Worm (Caenorhabditis elegans): ENCODE results near the gene dop-1.

dop-1 gene

DNA sequence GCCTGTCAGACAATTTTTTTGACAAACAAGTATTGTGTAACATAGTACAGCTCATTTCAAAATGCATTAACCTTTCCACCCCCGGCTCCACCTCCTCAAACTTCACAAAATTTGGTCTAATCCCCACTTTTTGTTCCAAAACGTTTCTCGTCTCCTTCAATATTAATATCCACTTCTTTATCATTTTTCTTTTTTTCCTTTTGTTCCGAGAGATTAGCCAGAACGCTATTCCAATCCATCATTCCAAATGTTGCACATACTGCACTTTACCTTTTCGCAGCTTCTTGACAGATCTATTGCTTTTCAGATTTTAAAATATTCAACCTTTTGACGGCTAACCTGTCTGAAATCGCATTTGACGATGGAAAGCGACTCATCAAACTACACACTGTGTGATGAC, 15.8 kb downstream of the dop-1 start, which contains the start of gene D1079.1 (continued):
- TF ChIP-seq T07F8.4 (tag; optimal IDR thresholded peaks at IDR 0.05) = no peak

ce11 chrX:4400296-4400695, 18.4 kb downstream of the dop-1 start:
- no peak for TF ChIP-seq mcd-1 (GFP tag; IDR thresholded peaks at IDR 0.05)

DNA sequence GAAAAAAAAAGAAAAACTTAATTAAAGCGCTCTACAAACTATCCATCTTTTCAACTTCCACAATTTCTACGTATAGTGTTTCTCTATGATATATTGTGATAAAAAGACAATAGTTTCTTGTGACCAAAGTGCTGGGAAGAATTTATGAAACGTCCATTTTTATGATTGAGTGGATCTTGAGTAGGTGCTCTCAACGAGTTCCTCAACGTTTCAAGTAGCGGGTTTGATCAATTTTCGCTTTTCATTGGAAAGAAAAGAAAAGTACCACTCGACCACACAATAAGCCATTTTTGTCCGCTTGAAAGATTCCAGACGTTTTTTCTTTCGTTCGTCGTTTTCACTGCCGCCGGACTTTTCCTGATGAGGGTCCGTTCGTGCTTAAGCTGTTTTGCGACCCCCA, 21.2 kb downstream of the dop-1 start:
- TF ChIP-seq ceh-27 (GFP tag; optimal IDR thresholded peaks at IDR 0.05) (peak; percentile 87), hmg-1.2 (GFP tag; IDR thresholded peaks at IDR 0.05) (no peak)

DNA sequence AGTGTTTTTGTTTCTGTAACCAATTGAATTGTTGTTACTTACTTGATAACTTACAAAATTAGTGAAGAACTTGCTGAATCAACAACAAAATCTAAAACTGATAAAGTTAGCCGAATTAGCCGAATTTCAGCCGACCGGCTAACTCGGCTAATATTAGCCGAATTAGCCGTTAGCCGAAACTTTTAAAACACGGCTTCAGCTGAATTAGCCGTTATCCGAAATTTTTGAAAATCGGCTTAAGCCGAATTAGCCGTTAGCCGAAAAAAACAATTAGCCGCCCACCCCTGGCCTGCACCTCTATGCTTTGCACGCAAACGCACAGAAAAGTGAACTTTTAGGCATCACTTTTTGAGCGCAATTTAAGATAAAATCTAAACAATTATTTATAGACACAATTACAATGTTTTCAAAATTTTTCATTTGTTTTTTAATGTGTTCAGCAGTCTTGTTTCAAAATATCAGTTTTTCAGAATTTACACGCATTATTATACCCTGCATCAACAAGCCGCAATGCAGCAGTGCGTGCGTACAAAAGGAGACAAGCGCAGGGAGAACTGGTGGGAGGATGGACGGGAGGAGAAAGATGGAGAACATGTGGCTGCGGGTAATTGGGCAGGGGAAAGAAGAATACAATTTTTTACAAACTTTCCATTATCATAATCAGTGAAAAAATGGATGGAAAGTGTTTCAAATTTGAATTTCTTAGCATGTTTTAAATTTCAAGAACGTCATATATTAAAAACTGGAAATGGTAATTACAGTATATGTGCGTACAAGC, 23.4 kb downstream of the dop-1 start:
- TF ChIP-seq sptf-2 (GFP tag; optimal IDR thresholded peaks at IDR 0.05) (no peak), cebp-1 (GFP tag; IDR thresholded peaks at IDR 0.05) (no peak), cebp-1 (tag; optimal IDR thresholded peaks at IDR 0.05) (no peak), F39B2.1 (GFP tag; IDR thresholded peaks at IDR 0.05) (no peak), lsy-27 (tag; optimal IDR thresholded peaks at IDR 0.05; ENCODE audit: borderline replicate concordance, insufficient read depth) (no peak), pbrm-1 (GFP tag; IDR thresholded peaks at IDR 0.05) (peak; percentile 50; the same call in 1 of the 2 replicates), ceh-40 (GFP tag; IDR thresholded peaks at IDR 0.05) (no peak), somi-1 (GFP tag; optimal IDR thresholded peaks at IDR 0.05) (no peak), pha-4 (tag; optimal IDR thresholded peaks at IDR 0.05) (no peak), C17E4.6 (GFP tag; IDR thresholded peaks at IDR 0.05) (no peak), rcor-1 (GFP tag; IDR thresholded peaks at IDR 0.05) (peak; percentile 56), mel-28 (tag; optimal IDR thresholded peaks at IDR 0.05; ENCODE audit: borderline replicate concordance) (no peak), ccch-3 (GFP tag; optimal IDR thresholded peaks at IDR 0.05) (no peak), F57C9.4 (tag; optimal IDR thresholded peaks at IDR 0.05) (no peak), mxl-1 (tag; optimal IDR thresholded peaks at IDR 0.05) (no peak), lin-26 (GFP tag; IDR thresholded peaks at IDR 0.05) (no peak), ztf-25 (GFP tag; IDR thresholded peaks at IDR 0.05) (no peak), gei-17 (GFP tag; optimal IDR thresholded peaks at IDR 0.05) (peak; percentile 92), F22D6.2 (tag; optimal IDR thresholded peaks at IDR 0.05) (peak; percentile 26), hrde-1 (tag; optimal IDR thresholded peaks at IDR 0.05; ENCODE audit: borderline replicate concordance) (no peak), Y53G8AR.9 (GFP tag; conservative IDR thresholded peaks at IDR 0.05) (peak; percentile 58; the same call in 1 of the 2 replicates), F57A8.1 (GFP tag; optimal IDR thresholded peaks at IDR 0.05) (no peak), nhr-90 (tag; optimal IDR thresholded peaks at IDR 0.05) (no peak), ama-1 (optimal IDR thresholded peaks at IDR 0.05) (no peak), ama-1 (GFP tag; optimal IDR thresholded peaks at IDR 0.05) (no peak), zim-3 (tag; optimal IDR thresholded peaks at IDR 0.05) (no peak), ceh-27 (GFP tag; optimal IDR thresholded peaks at IDR 0.05) (peak; percentile 57), F23B12.7 (tag; optimal IDR thresholded peaks at IDR 0.05; ENCODE audit: insufficient read depth) (peak; percentile 76), snpc-4 (GFP tag; optimal IDR thresholded peaks at IDR 0.05) (no peak), snpc-4 (tag; optimal IDR thresholded peaks at IDR 0.05) (no peak), bed-2 (GFP tag; IDR thresholded peaks at IDR 0.05) (no peak), F33H1.4 (GFP tag; IDR thresholded peaks at IDR 0.05) (no peak), tlf-1 (GFP tag; optimal IDR thresholded peaks at IDR 0.05) (peak; percentile 22), ztf-22 (GFP tag; optimal IDR thresholded peaks at IDR 0.05) (no peak), ztf-28 (GFP tag; IDR thresholded peaks at IDR 0.05) (no peak), rec-8 (tag; optimal IDR thresholded peaks at IDR 0.05) (no peak), snpc-1.1 (tag; optimal IDR thresholded peaks at IDR 0.05; ENCODE audit: insufficient read depth) (no peak), mes-4 (tag; optimal IDR thresholded peaks at IDR 0.05) (no peak), ztf-3 (GFP tag; optimal IDR thresholded peaks at IDR 0.05) (no peak)

Measured in whole organism, young adult.